Worm (Caenorhabditis elegans): ENCODE measurements around the gene otub-1.

otub-1 gene

ce11 chrV:15067165-15067564, 1.1 kb downstream of the otub-1 start, which contains the start of gene C25D7.10:
Gene C25D7.10 (plus strand): TSS chrV:15067465.
- TF ChIP-seq F44E2.7 (GFP tag; IDR thresholded peaks at IDR 0.05) (no peak), lin-38 (GFP tag; IDR thresholded peaks at IDR 0.05) (peak; percentile 27; the same call in 1 of the 2 replicates)

ce11 chrV:15068378-15068777, 2.3 kb downstream of the otub-1 start, which contains the start of gene dnj-3:
Gene dnj-3 (plus strand): TSS chrV:15068678.
- TF ChIP-seq F44E2.7 (GFP tag; IDR thresholded peaks at IDR 0.05) (no peak), cey-2 (tag; optimal IDR thresholded peaks at IDR 0.05; ENCODE audit: borderline replicate concordance, insufficient read depth) (no peak), rbr-2 (tag; optimal IDR thresholded peaks at IDR 0.05) (no peak), ceh-82 (tag; optimal IDR thresholded peaks at IDR 0.05) (no peak), nhr-42 (GFP tag; IDR thresholded peaks at IDR 0.05) (no peak), arid-1 (GFP tag; conservative IDR thresholded peaks at IDR 0.05) (no peak), saeg-2 (GFP tag; IDR thresholded peaks at IDR 0.05) (no peak), ceh-32 (tag; optimal IDR thresholded peaks at IDR 0.05; ENCODE audit: poor library complexity) (no peak), fkh-10 (GFP tag; optimal IDR thresholded peaks at IDR 0.05) (no peak), lin-13 (GFP tag; optimal IDR thresholded peaks at IDR 0.05) (no peak), ceh-44 (GFP tag; IDR thresholded peaks at IDR 0.05) (no peak), lin-39 (tag; optimal IDR thresholded peaks at IDR 0.05) (no peak), R02D3.7 (tag; optimal IDR thresholded peaks at IDR 0.05) (no peak), dpl-1 (GFP tag; optimal IDR thresholded peaks at IDR 0.05) (no peak)

- TF ChIP-seq lsy-2 (tag; optimal IDR thresholded peaks at IDR 0.05) (peak in 1 of 2 experiments; percentile 61), fkh-10 (GFP tag; optimal IDR thresholded peaks at IDR 0.05) (peak; percentile 14), F10B5.3 (tag; optimal IDR thresholded peaks at IDR 0.05) (no peak), dmd-8 (GFP tag; IDR thresholded peaks at IDR 0.05) (no peak)
Observed at ce11 chrV:15069435-15069985, 3.4 kb downstream of the otub-1 start.

ce11 chrV:15071015-15071810, 5.1 kb downstream of the otub-1 start, which contains the start of gene unc-76:
Gene unc-76 (plus strand): TSS chrV:15071760.
- no peak for TF ChIP-seq Y75B8A.6 (GFP tag; IDR thresholded peaks at IDR 0.05)
- TF ChIP-seq lin-38 (GFP tag; IDR thresholded peaks at IDR 0.05) = peak; percentile 21; the same call in 1 of the 2 replicates
- TF ChIP-seq Y5F2A.4 (GFP tag; optimal IDR thresholded peaks at IDR 0.05) = no peak
- peak; percentile 55 for TF ChIP-seq ceh-20 (GFP tag; IDR thresholded peaks at IDR 0.05)
- TF ChIP-seq ama-1 (optimal IDR thresholded peaks at IDR 0.05) = no peak
- TF ChIP-seq nhr-41 (GFP tag; IDR thresholded peaks at IDR 0.05) = no peak
- TF ChIP-seq aha-1 (tag) = peak; percentile 95
- TF ChIP-seq set-16 (GFP tag; IDR thresholded peaks at IDR 0.05) = no peak; the same call in 1 of the 2 replicates
- TF ChIP-seq nhr-6 (tag; optimal IDR thresholded peaks at IDR 0.05) = peak; percentile 87
- peak; percentile 42 to 76 for TF ChIP-seq lsy-2 (tag; optimal IDR thresholded peaks at IDR 0.05)
- TF ChIP-seq php-3 (GFP tag; IDR thresholded peaks at IDR 0.05) = no peak
- TF ChIP-seq ceh-62 (tag; optimal IDR thresholded peaks at IDR 0.05) = no peak
- no peak for TF ChIP-seq jun-1 (tag; optimal IDR thresholded peaks at IDR 0.05)
- TF ChIP-seq dpl-1 (GFP tag; optimal IDR thresholded peaks at IDR 0.05) = peak; percentile 27
- peak; percentile 72 for TF ChIP-seq dve-1 (tag; optimal IDR thresholded peaks at IDR 0.05; ENCODE audit: insufficient read depth)
- TF ChIP-seq dmd-8 (GFP tag; IDR thresholded peaks at IDR 0.05) = no peak
- peak in 1 of 2 experiments; percentile 47 for TF ChIP-seq hif-1 (tag; optimal IDR thresholded peaks at IDR 0.05)
- TF ChIP-seq T20F7.1 (GFP tag; optimal IDR thresholded peaks at IDR 0.05) = no peak
- TF ChIP-seq egl-43 (GFP tag; IDR thresholded peaks at IDR 0.05) = peak; percentile 38; the same call in 1 of the 2 replicates
- no peak for TF ChIP-seq ztf-7 (tag; optimal IDR thresholded peaks at IDR 0.05)
- peak; percentile 48 for TF ChIP-seq hlh-30 (tag; optimal IDR thresholded peaks at IDR 0.05; ENCODE audit: insufficient read depth)
- no peak for TF ChIP-seq lim-7 (GFP tag; IDR thresholded peaks at IDR 0.05)
- 0 out of 2 replicates have a peak, but pooled peaks have one; percentile 32 for TF ChIP-seq arid-1 (GFP tag; conservative IDR thresholded peaks at IDR 0.05)
- TF ChIP-seq lin-39 (tag; optimal IDR thresholded peaks at IDR 0.05) = peak; percentile 80
- no peak for TF ChIP-seq nhr-102 (tag; optimal IDR thresholded peaks at IDR 0.05)
- peak; percentile 55 for TF ChIP-seq nhr-28 (tag; optimal IDR thresholded peaks at IDR 0.05)
- peak; percentile 23; the same call in 1 of the 2 replicates for TF ChIP-seq pha-4 (GFP tag; IDR thresholded peaks at IDR 0.05)
- peak; percentile 20 for TF ChIP-seq pha-4 (tag; optimal IDR thresholded peaks at IDR 0.05)
- TF ChIP-seq daf-16 (GFP tag; optimal IDR thresholded peaks at IDR 0.05) = peak in 1 of 2 experiments; percentile 23
- TF ChIP-seq daf-16 (tag; optimal IDR thresholded peaks at IDR 0.05) = peak; percentile 8
- TF ChIP-seq Y105C5A.15 (GFP tag; IDR thresholded peaks at IDR 0.05) = no peak
